Worm (Caenorhabditis elegans) whole organism, late embryonic: ENCODE measurements around the gene pqn-41.

Experiments used
- C08G9.2 ChIP-seq: sonication (generic microtip); optimal IDR thresholded peaks from 2 replicates; lab custom pipeline; 2016; ENCODE audit warnings: mild to moderate bottlenecking, missing genetic modification characterization, moderate library complexity, missing compliant biosample characterization
- C38D4.7 ChIP-seq: fragments of 200-800 bp; sonication (Bioruptor generic); optimal IDR thresholded peaks from 2 replicates; lab custom pipeline; 2018; ENCODE audit warnings: mild to moderate bottlenecking, missing genetic modification characterization, moderate library complexity, missing compliant biosample characterization
- K02D7.2 ChIP-seq: sonication (generic microtip); optimal IDR thresholded peaks from 2 replicates; lab custom pipeline; 2017; ENCODE audit warnings: mild to moderate bottlenecking, missing genetic modification characterization, missing compliant biosample characterization
- T23F11.4 ChIP-seq: fragments of 200-800 bp; sonication (Bioruptor generic); optimal IDR thresholded peaks from 2 replicates; lab custom pipeline; 2018; ENCODE audit warnings: mild to moderate bottlenecking, missing genetic modification characterization, missing compliant biosample characterization
- Y22D7AL.16 ChIP-seq: sonication (generic microtip); optimal IDR thresholded peaks from 2 replicates; lab custom pipeline; 2016; ENCODE audit warnings: missing genetic modification characterization, missing compliant biosample characterization
- ahr-1 ChIP-seq: sonication (generic microtip); optimal IDR thresholded peaks from 2 replicates; lab custom pipeline; 2016; ENCODE audit warnings: missing genetic modification characterization, missing compliant biosample characterization
- ama-1 ChIP-seq: fragments of 150-350 bp; optimal IDR thresholded peaks from 2 replicates; lab custom pipeline; 2014
- ceh-18 ChIP-seq: sonication (generic microtip); optimal IDR thresholded peaks from 2 replicates; lab custom pipeline; 2016; ENCODE audit warnings: missing genetic modification characterization, missing compliant biosample characterization
- ceh-2 ChIP-seq: sonication (generic microtip); optimal IDR thresholded peaks from 2 replicates; lab custom pipeline; 2016; ENCODE audit warnings: missing genotype, missing genetic modification characterization, missing compliant biosample characterization
- ceh-22 ChIP-seq: sonication (generic microtip); optimal IDR thresholded peaks from 2 replicates; lab custom pipeline; 2017; ENCODE audit warnings: missing biosample characterization, missing genetic modification characterization
- ceh-31 ChIP-seq: sonication (generic microtip); optimal IDR thresholded peaks from 2 replicates; lab custom pipeline; 2016; ENCODE audit warnings: missing genetic modification characterization, missing compliant biosample characterization
- ceh-45 ChIP-seq: fragments of 200-800 bp; sonication (Bioruptor generic); IDR thresholded peaks from 2 replicates; pipeline ENCODE4 v1.3.6; 2022; ENCODE audit warnings: missing genetic modification reagents, missing genetic modification characterization, missing compliant biosample characterization
- ceh-48 ChIP-seq: sonication (generic microtip); optimal IDR thresholded peaks from 2 replicates; lab custom pipeline; 2016; ENCODE audit warnings: missing genetic modification characterization, inconsistent platforms, missing compliant biosample characterization
- ceh-9 ChIP-seq: sonication (generic microtip); optimal IDR thresholded peaks from 2 replicates; lab custom pipeline; 2016; ENCODE audit warnings: mild to moderate bottlenecking, missing genetic modification characterization, inconsistent platforms, missing compliant biosample characterization
- che-1 ChIP-seq: sonication (generic microtip); optimal IDR thresholded peaks from 2 replicates; lab custom pipeline; 2016; ENCODE audit warnings: mild to moderate bottlenecking, missing genetic modification characterization, missing compliant biosample characterization
- elt-4 ChIP-seq: sonication (generic microtip); optimal IDR thresholded peaks from 2 replicates; lab custom pipeline; 2016; ENCODE audit warnings: missing genetic modification characterization, missing compliant biosample characterization
- ets-4 ChIP-seq: sonication (generic microtip); optimal IDR thresholded peaks from 2 replicates; lab custom pipeline; 2016; ENCODE audit warnings: missing genetic modification characterization, missing compliant biosample characterization
- eyg-1 ChIP-seq: sonication (generic microtip); optimal IDR thresholded peaks from 2 replicates; lab custom pipeline; 2016; ENCODE audit warnings: missing genotype, missing genetic modification characterization, missing compliant biosample characterization
- fkh-10 ChIP-seq: fragments of 150-350 bp; optimal IDR thresholded peaks from 2 replicates; lab custom pipeline; 2014; ENCODE audit warnings: missing biosample characterization, missing genetic modification reagents, missing genetic modification characterization
- gmeb-2 ChIP-seq: sonication (generic microtip); optimal IDR thresholded peaks from 2 replicates; lab custom pipeline; 2016; ENCODE audit warnings: missing genetic modification characterization, inconsistent platforms, missing compliant biosample characterization
- hlh-6 ChIP-seq: sonication (generic microtip); optimal IDR thresholded peaks from 2 replicates; lab custom pipeline; 2016; ENCODE audit warnings: missing genotype, missing genetic modification characterization, missing compliant biosample characterization
- lim-6 ChIP-seq: sonication (generic microtip); optimal IDR thresholded peaks from 2 replicates; lab custom pipeline; 2016; ENCODE audit warnings: missing genetic modification characterization, missing compliant biosample characterization
- madf-2 ChIP-seq: sonication (generic microtip); optimal IDR thresholded peaks from 2 replicates; lab custom pipeline; 2017; ENCODE audit warnings: missing genetic modification characterization, missing compliant biosample characterization
- odd-2 ChIP-seq: sonication (generic microtip); optimal IDR thresholded peaks from 2 replicates; lab custom pipeline; 2017; ENCODE audit warnings: antibody characterized with exemption, mild to moderate bottlenecking, missing genetic modification characterization, missing compliant biosample characterization
- pag-3 ChIP-seq: sonication (generic microtip); optimal IDR thresholded peaks from 2 replicates; lab custom pipeline; 2016; ENCODE audit warnings: missing compliant biosample characterization, missing genetic modification characterization, borderline replicate concordance
- pat-9 ChIP-seq: fragments of 200-800 bp; sonication (Bioruptor generic); optimal IDR thresholded peaks from 2 replicates; lab custom pipeline; 2018; ENCODE audit warnings: mild to moderate bottlenecking, missing genetic modification characterization, moderate library complexity, missing compliant biosample characterization
- ref-2 ChIP-seq: sonication (generic microtip); optimal IDR thresholded peaks from 2 replicates; lab custom pipeline; 2016; ENCODE audit warnings: missing genetic modification characterization, missing compliant biosample characterization
- rnt-1 ChIP-seq: sonication (generic microtip); optimal IDR thresholded peaks from 2 replicates; lab custom pipeline; 2016; ENCODE audit warnings: missing genetic modification characterization, missing compliant biosample characterization
- sdc-2 ChIP-seq: sonication (generic microtip); optimal IDR thresholded peaks from 2 replicates; lab custom pipeline; 2016; ENCODE audit warnings: missing genotype, missing genetic modification characterization, missing compliant biosample characterization
- tbx-2 ChIP-seq: sonication (generic microtip); optimal IDR thresholded peaks from 2 replicates; lab custom pipeline; 2016; ENCODE audit warnings: missing genetic modification characterization, missing compliant biosample characterization
- tbx-7 ChIP-seq: sonication (generic microtip); optimal IDR thresholded peaks from 2 replicates; lab custom pipeline; 2016; ENCODE audit warnings: missing genotype, missing genetic modification characterization, missing compliant biosample characterization
- unc-42 ChIP-seq: sonication (generic microtip); optimal IDR thresholded peaks from 2 replicates; lab custom pipeline; 2016; ENCODE audit warnings: missing genotype, missing genetic modification characterization, missing compliant biosample characterization
- unc-55 ChIP-seq: sonication (generic microtip); optimal IDR thresholded peaks from 2 replicates; lab custom pipeline; 2017; ENCODE audit warnings: missing biosample characterization, missing genetic modification reagents, missing genetic modification characterization
- ztf-16 ChIP-seq: sonication (generic microtip); optimal IDR thresholded peaks from 2 replicates; lab custom pipeline; 2017; ENCODE audit warnings: missing genetic modification characterization, missing compliant biosample characterization

Gene pqn-41

ce11 chrIII:1938712-1939624 lies 33.2 kb downstream of the pqn-41 start:
- no peak for TF ChIP-seq ets-4 (tag; lab: Kevin White, UChicago)
- TF ChIP-seq C08G9.2 (tag; lab: Kevin White, UChicago): no peak
- no peak for TF ChIP-seq ama-1 (lab: Kevin White, UChicago)
- peak; percentile 4 for TF ChIP-seq ref-2
- peak; percentile 58 for TF ChIP-seq ceh-48 (tag; lab: Kevin White, UChicago)
- TF ChIP-seq sdc-2 (tag; lab: Kevin White, UChicago): peak; percentile 14
- peak; percentile 13 for TF ChIP-seq ceh-31 (tag; lab: Kevin White, UChicago)
- TF ChIP-seq che-1: no peak
- TF ChIP-seq, all 69 proteins: peak for 4

ce11 chrIII:1939625-1939988 lies 33.8 kb downstream of the pqn-41 start:
- TF ChIP-seq madf-2 (no peak), C38D4.7 (GFP tag; lab: Kevin White, UChicago) (no peak), unc-42 (no peak), tbx-7 (tag; lab: Kevin White, UChicago) (no peak), ztf-16 (no peak), lim-6 (tag; lab: Kevin White, UChicago) (no peak), ceh-22 (no peak), sdc-2 (tag; lab: Kevin White, UChicago) (no peak), ceh-18 (tag; lab: Kevin White, UChicago) (no peak), ceh-31 (tag; lab: Kevin White, UChicago) (no peak), hlh-6 (tag; lab: Kevin White, UChicago) (no peak), unc-55 (GFP tag; lab: Kevin White, UChicago) (no peak), odd-2 (tag; lab: Kevin White, UChicago) (no peak), tbx-2 (tag; lab: Kevin White, UChicago) (no peak), eyg-1 (tag; lab: Kevin White, UChicago) (no peak)

- TF ChIP-seq odd-2 (tag; lab: Kevin White, UChicago) (no peak), ceh-22 (no peak), ahr-1 (tag; lab: Kevin White, UChicago) (no peak), che-1 (no peak), lim-6 (tag; lab: Kevin White, UChicago) (no peak)
Observed at ce11 chrIII:1943488-1943887, 37.7 kb downstream of the pqn-41 start, which contains the start of gene F53A3.1. F53A3.1 (minus strand) TSS chrIII:1943637.

ce11 chrIII:1947851-1948250 lies 42.1 kb downstream of the pqn-41 start:
- TF ChIP-seq K02D7.2 (no peak), pat-9 (tag; lab: Kevin White, UChicago) (no peak), T23F11.4 (GFP tag; lab: Kevin White, UChicago) (no peak), Y22D7AL.16 (no peak), ceh-2 (no peak), fkh-10 (GFP tag; lab: Kevin White, UChicago) (no peak), pag-3 (tag; lab: Kevin White, UChicago) (no peak), ceh-9 (no peak), gmeb-2 (tag; lab: Kevin White, UChicago) (no peak), ztf-16 (no peak), rnt-1 (tag; lab: Kevin White, UChicago) (no peak), ceh-45 (GFP tag; lab: Robert Waterston, UW) (no peak), elt-4 (tag; lab: Kevin White, UChicago) (no peak), ceh-31 (tag; lab: Kevin White, UChicago) (no peak), tbx-7 (tag; lab: Kevin White, UChicago) (no peak), unc-55 (GFP tag; lab: Kevin White, UChicago) (no peak)
